Fruit fly (Drosophila melanogaster): Measurements from ENCODE around the gene Erk7.

Erk7 gene

dm6 chrX:9215485-9215884 lies 52.0 kb downstream of the Erk7 start, which contains the start of gene CG15368:
TSS of gene CG15368 (plus strand) at chrX:9215785.
- TF ChIP-seq Myc (optimal IDR thresholded peaks at IDR 0.05) = no peak
- no peak for TF ChIP-seq usp (GFP tag; optimal IDR thresholded peaks at IDR 0.05)
- no peak for TF ChIP-seq pan (optimal IDR thresholded peaks at IDR 0.05)
- TF ChIP-seq CG32264 (GFP tag; optimal IDR thresholded peaks at IDR 0.05) = no peak
- no peak for TF ChIP-seq Dif (GFP tag; optimal IDR thresholded peaks at IDR 0.05; ENCODE audit: partially characterized antibody)
- no peak for TF ChIP-seq dsf (GFP tag; optimal IDR thresholded peaks at IDR 0.05; ENCODE audit: borderline replicate concordance)
- no peak for TF ChIP-seq rgr (GFP tag; optimal IDR thresholded peaks at IDR 0.05)
- no peak for TF ChIP-seq Sp1 (GFP tag; optimal IDR thresholded peaks at IDR 0.05)
- no peak for TF ChIP-seq dmrt93B (GFP tag; optimal IDR thresholded peaks at IDR 0.05)
- TF ChIP-seq dl (GFP tag; optimal IDR thresholded peaks at IDR 0.05; ENCODE audit: insufficient read depth in 1 of 2, partially characterized antibody in 2 of 2) = no peak
- no peak for TF ChIP-seq N (GFP tag; optimal IDR thresholded peaks at IDR 0.05)
- no peak for TF ChIP-seq Dfd (GFP tag; optimal IDR thresholded peaks at IDR 0.05)
- TF ChIP-seq sage (GFP tag; optimal IDR thresholded peaks at IDR 0.05) = no peak
- no peak for TF ChIP-seq sv (GFP tag; optimal IDR thresholded peaks at IDR 0.05)
- TF ChIP-seq GATAd (GFP tag; optimal IDR thresholded peaks at IDR 0.05) = no peak
- no peak for TF ChIP-seq br (GFP tag; optimal IDR thresholded peaks at IDR 0.05)
- no peak for TF ChIP-seq Hnf4 (GFP tag; optimal IDR thresholded peaks at IDR 0.05)
- TF ChIP-seq Vsx2 (GFP tag; optimal IDR thresholded peaks at IDR 0.05; ENCODE audit: partially characterized antibody) = no peak
- no peak for TF ChIP-seq lola (GFP tag; optimal IDR thresholded peaks at IDR 0.05)
- TF ChIP-seq ey (GFP tag; optimal IDR thresholded peaks at IDR 0.05) = no peak

- no peak for TF ChIP-seq lola (GFP tag; optimal IDR thresholded peaks at IDR 0.05)
- no peak for TF ChIP-seq HLH106 (tag; optimal IDR thresholded peaks at IDR 0.05)
- no peak for TF ChIP-seq OdsH (GFP tag; optimal IDR thresholded peaks at IDR 0.05)
These were observed 52.9 kb downstream of the Erk7 start, which contains the start of gene Obp8a for dm6 chrX:9214576-9214975. TSS of gene Obp8a (plus strand) at chrX:9214876.
